Worm (Caenorhabditis elegans): ENCODE data around the gene fbxa-105.
A peak's percentile ranks its signal among the peaks of the same experiment; 100 is the strongest.

- TF ChIP-seq hmg-11 (tag; optimal IDR thresholded peaks at IDR 0.05) (no peak), nhr-237 (tag; optimal IDR thresholded peaks at IDR 0.05) (no peak), unc-39 (tag; optimal IDR thresholded peaks at IDR 0.05) (no peak), unc-62 (GFP tag; optimal IDR thresholded peaks at IDR 0.05) (no peak), fkh-10 (GFP tag; optimal IDR thresholded peaks at IDR 0.05) (no peak), nhr-28 (tag; optimal IDR thresholded peaks at IDR 0.05) (no peak), lsy-12 (tag; optimal IDR thresholded peaks at IDR 0.05) (peak; percentile 24), ztf-11 (tag; optimal IDR thresholded peaks at IDR 0.05) (no peak), pha-4 (tag; optimal IDR thresholded peaks at IDR 0.05) (no peak), mdl-1 (tag; optimal IDR thresholded peaks at IDR 0.05) (no peak), nhr-23 (tag; optimal IDR thresholded peaks at IDR 0.05) (peak; percentile 6)
Observed at ce11 chrV:7432441-7433146, 40.8 kb upstream of the fbxa-105 start.
